Fruit fly (Drosophila melanogaster): ENCODE measurements around the gene m.

- TF ChIP-seq CG8478 (optimal IDR thresholded peaks at IDR 0.05) = no peak
- TF ChIP-seq Dll (optimal IDR thresholded peaks at IDR 0.05) = no peak
- TF ChIP-seq psq (optimal IDR thresholded peaks at IDR 0.05) = no peak
These were observed 42.9 kb downstream of the m start for dm6 chrX:11796925-11797324.
